Fruit fly (Drosophila melanogaster): ENCODE results near the gene CG31730.
A peak's percentile ranks its signal among the peaks of the same experiment; 100 is the strongest.

CG31730 gene

dm6 chr2L:13286456-13286855 is 26.9 kb upstream of the CG31730 start, which contains the start of the genes Drep4 and Uvrag (continued):
- TF ChIP-seq NK7.1 (GFP tag; optimal IDR thresholded peaks at IDR 0.05) (no peak), HLHmδ (GFP tag; optimal IDR thresholded peaks at IDR 0.05) (no peak), Elba2 (GFP tag; optimal IDR thresholded peaks at IDR 0.05) (no peak), CG16779 (GFP tag; IDR thresholded peaks at IDR 0.05) (no peak), odd (GFP tag; optimal IDR thresholded peaks at IDR 0.05) (peak; percentile 5), sd (tag; optimal IDR thresholded peaks at IDR 0.05) (no peak), hkb (optimal IDR thresholded peaks at IDR 0.05) (no peak), hkb (GFP tag; IDR thresholded peaks at IDR 0.05) (no peak), Trl (optimal IDR thresholded peaks at IDR 0.05) (no peak), Trl (GFP tag; optimal IDR thresholded peaks at IDR 0.05) (no peak), NFAT (GFP tag; IDR thresholded peaks at IDR 0.05) (peak; percentile 44; the same call in 1 of the 2 replicates), cato (GFP tag; optimal IDR thresholded peaks at IDR 0.05; ENCODE audit: borderline replicate concordance) (peak; percentile 51), CG10147 (GFP tag; optimal IDR thresholded peaks at IDR 0.05) (no peak), CG1792 (GFP tag; optimal IDR thresholded peaks at IDR 0.05) (no peak), CG14014 (GFP tag; IDR thresholded peaks at IDR 0.05) (no peak), CG34422 (GFP tag; IDR thresholded peaks at IDR 0.05) (0 out of 3 replicates have a peak, but pooled peaks have one; percentile 14), Deaf1 (tag; optimal IDR thresholded peaks at IDR 0.05) (no peak), crc (GFP tag; optimal IDR thresholded peaks at IDR 0.05) (no peak), Med (GFP tag) (no peak), dysf (GFP tag; IDR thresholded peaks at IDR 0.05) (peak; percentile 67; the same call in 2 of the 3 replicates), CG10366 (GFP tag; IDR thresholded peaks at IDR 0.05) (no peak), sens-2 (GFP tag; IDR thresholded peaks at IDR 0.05) (no peak), Aef1 (GFP tag; IDR thresholded peaks at IDR 0.05) (no peak; the same call in 2 of the 3 replicates), Dip2 (GFP tag; IDR thresholded peaks at IDR 0.05) (no peak), lilli (GFP tag; optimal IDR thresholded peaks at IDR 0.05) (peak; percentile 50), CTCF (GFP tag; optimal IDR thresholded peaks at IDR 0.05) (no peak), CG17359 (tag; optimal IDR thresholded peaks at IDR 0.05) (no peak), salm (tag; optimal IDR thresholded peaks at IDR 0.05) (no peak), Six4 (GFP tag; optimal IDR thresholded peaks at IDR 0.05) (peak; percentile 17), esg (GFP tag; conservative IDR thresholded peaks at IDR 0.05) (peak; percentile 32; the same call in 1 of the 2 replicates), CG8924 (tag; optimal IDR thresholded peaks at IDR 0.05) (no peak), CG30020 (tag; optimal IDR thresholded peaks at IDR 0.05) (no peak), HLH4C (GFP tag; IDR thresholded peaks at IDR 0.05; ENCODE audit: partially characterized antibody) (no peak), CG10321 (GFP tag; IDR thresholded peaks at IDR 0.05) (no peak), ewg (GFP tag; optimal IDR thresholded peaks at IDR 0.05) (peak; percentile 47), CG10274 (GFP tag; optimal IDR thresholded peaks at IDR 0.05) (no peak), lola (GFP tag; optimal IDR thresholded peaks at IDR 0.05) (no peak), grau (tag; optimal IDR thresholded peaks at IDR 0.05) (peak; percentile 80), CG13775 (GFP tag; optimal IDR thresholded peaks at IDR 0.05) (peak; percentile 77), CG4424 (GFP tag; optimal IDR thresholded peaks at IDR 0.05) (peak; percentile 72), schlank (tag; optimal IDR thresholded peaks at IDR 0.05) (no peak), mam (GFP tag; optimal IDR thresholded peaks at IDR 0.05) (peak; percentile 16), CG12155 (GFP tag; optimal IDR thresholded peaks at IDR 0.05) (peak; percentile 68), luna (GFP tag; optimal IDR thresholded peaks at IDR 0.05) (no peak), CG7357 (GFP tag; IDR thresholded peaks at IDR 0.05) (0 out of 3 replicates have a peak, but pooled peaks have one; percentile 22), CG31388 (GFP tag; optimal IDR thresholded peaks at IDR 0.05) (no peak), cad (GFP tag; optimal IDR thresholded peaks at IDR 0.05) (no peak), CG7556 (GFP tag; optimal IDR thresholded peaks at IDR 0.05) (no peak), gsb (GFP tag; IDR thresholded peaks at IDR 0.05) (no peak), CG6254 (GFP tag; optimal IDR thresholded peaks at IDR 0.05) (no peak), CG11398 (GFP tag; optimal IDR thresholded peaks at IDR 0.05) (no peak), CG5245 (GFP tag; optimal IDR thresholded peaks at IDR 0.05) (no peak), bcd (GFP tag; optimal IDR thresholded peaks at IDR 0.05) (no peak)

Data from whole organism, embryonic.